Worm (Caenorhabditis elegans): ENCODE data around the gene otpl-4.

The otpl-4 gene

DNA sequence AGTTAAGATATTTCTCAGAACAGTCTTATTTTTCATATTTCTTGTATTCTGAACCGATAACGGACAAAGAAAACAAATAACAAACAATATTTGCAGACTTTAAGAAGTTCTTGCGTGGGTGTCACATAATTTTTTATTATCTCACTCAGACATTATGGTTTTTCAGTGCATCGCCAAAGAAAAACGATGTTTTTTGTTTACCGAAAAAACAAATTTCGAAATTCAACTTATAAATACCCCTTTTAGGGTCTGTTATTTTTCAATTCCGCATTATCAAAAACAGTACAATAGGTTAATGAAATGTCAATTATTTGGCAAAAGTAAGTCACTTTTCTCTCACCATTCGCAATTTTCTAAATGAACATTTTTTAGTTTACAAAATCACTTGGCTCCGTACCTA is at the start of gene otpl-4:
TSS of gene otpl-4 (plus strand) at position 301 of the 400 bp plus-strand sequence.
- TF ChIP-seq T23F11.4 (GFP tag; optimal IDR thresholded peaks at IDR 0.05) (no peak), lin-11 (tag; optimal IDR thresholded peaks at IDR 0.05) (no peak), ceh-19 (GFP tag; optimal IDR thresholded peaks at IDR 0.05) (no peak), fkh-6 (tag; optimal IDR thresholded peaks at IDR 0.05) (no peak), tbx-7 (tag; optimal IDR thresholded peaks at IDR 0.05) (no peak), Y22D7AL.16 (tag; optimal IDR thresholded peaks at IDR 0.05) (no peak), fax-1 (tag; optimal IDR thresholded peaks at IDR 0.05) (no peak), F13H6.1 (tag; optimal IDR thresholded peaks at IDR 0.05) (no peak), K09A11.1 (tag; optimal IDR thresholded peaks at IDR 0.05; ENCODE audit: insufficient read depth) (no peak), C08G9.2 (tag; optimal IDR thresholded peaks at IDR 0.05) (no peak), hlh-30 (tag; optimal IDR thresholded peaks at IDR 0.05; ENCODE audit: insufficient read depth) (no peak), elt-2 (tag; optimal IDR thresholded peaks at IDR 0.05) (no peak), ceh-30 (tag; optimal IDR thresholded peaks at IDR 0.05) (no peak), sox-4 (tag; optimal IDR thresholded peaks at IDR 0.05) (no peak), hlh-13 (GFP tag; optimal IDR thresholded peaks at IDR 0.05) (no peak), unc-3 (GFP tag; conservative IDR thresholded peaks at IDR 0.05) (no peak), unc-3 (tag; optimal IDR thresholded peaks at IDR 0.05) (no peak), unc-42 (tag; optimal IDR thresholded peaks at IDR 0.05) (no peak)

DNA sequence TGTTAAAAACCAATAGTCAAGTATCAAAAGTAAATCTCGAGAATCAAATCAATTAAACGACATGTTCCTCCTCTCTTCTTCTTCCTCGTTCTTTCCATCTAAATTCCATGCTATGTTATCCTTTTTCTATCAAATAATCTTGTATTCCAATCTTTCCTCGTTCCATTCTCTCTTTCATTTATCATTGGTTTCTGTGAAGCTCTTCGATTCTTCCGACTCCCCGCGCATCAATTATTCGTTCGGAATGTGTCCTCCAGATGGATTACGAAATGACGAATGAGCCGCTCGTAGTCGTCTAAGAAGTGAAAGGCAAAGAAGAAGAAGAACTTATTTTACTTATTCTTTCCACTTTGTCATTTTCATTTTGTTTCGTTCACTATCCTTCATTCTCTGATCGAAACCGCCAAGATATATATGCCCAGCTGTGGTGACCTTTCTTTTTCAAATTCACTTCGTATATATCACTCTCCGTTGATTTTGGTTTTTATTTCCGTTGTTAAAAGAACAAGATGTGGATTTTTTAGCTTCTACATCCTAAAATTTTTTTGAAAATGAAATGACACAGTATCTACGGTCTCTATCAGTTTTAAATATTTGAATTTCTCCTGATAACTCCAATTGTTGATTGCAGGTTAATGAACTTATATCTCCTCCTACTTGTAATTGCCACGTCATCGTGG is 42.7 kb upstream of the otpl-4 start, which contains the start of gene pxn-1:
TSS of gene pxn-1 (plus strand) at position 630 of the 680 bp plus-strand sequence.
- TF ChIP-seq pha-2 (tag; optimal IDR thresholded peaks at IDR 0.05), result no peak

DNA sequence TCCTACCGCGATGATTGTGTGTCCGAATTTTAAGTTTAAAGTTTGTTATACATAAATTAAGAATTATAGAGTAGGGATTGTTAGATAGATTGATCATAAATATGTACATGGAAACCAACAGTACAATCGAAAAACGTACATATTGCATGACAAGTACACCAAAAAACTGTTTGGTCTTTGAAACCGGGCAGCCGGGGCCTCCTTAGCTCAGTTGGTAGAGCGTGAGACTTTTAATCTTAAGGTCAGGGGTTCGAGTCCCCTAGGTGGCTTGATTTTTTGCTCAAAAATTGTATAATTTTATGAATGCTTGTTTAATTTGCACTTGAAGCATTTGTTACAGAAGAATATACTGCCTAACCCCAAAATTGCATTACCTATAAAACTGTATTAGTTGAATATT is 42.0 kb upstream of the otpl-4 start:
- TF ChIP-seq C38D4.7 (GFP tag; optimal IDR thresholded peaks at IDR 0.05) (no peak), fax-1 (tag; optimal IDR thresholded peaks at IDR 0.05) (no peak), pat-9 (tag; optimal IDR thresholded peaks at IDR 0.05) (no peak), hlh-8 (tag; optimal IDR thresholded peaks at IDR 0.05) (no peak), npax-4 (tag; optimal IDR thresholded peaks at IDR 0.05) (no peak), K09A11.1 (tag; optimal IDR thresholded peaks at IDR 0.05; ENCODE audit: insufficient read depth) (no peak), pros-1 (tag; optimal IDR thresholded peaks at IDR 0.05) (no peak), pha-2 (tag; optimal IDR thresholded peaks at IDR 0.05) (no peak), lin-11 (tag; optimal IDR thresholded peaks at IDR 0.05) (no peak), ztf-16 (tag; optimal IDR thresholded peaks at IDR 0.05) (no peak), rnt-1 (tag; optimal IDR thresholded peaks at IDR 0.05) (no peak), ahr-1 (tag; optimal IDR thresholded peaks at IDR 0.05) (no peak)

DNA sequence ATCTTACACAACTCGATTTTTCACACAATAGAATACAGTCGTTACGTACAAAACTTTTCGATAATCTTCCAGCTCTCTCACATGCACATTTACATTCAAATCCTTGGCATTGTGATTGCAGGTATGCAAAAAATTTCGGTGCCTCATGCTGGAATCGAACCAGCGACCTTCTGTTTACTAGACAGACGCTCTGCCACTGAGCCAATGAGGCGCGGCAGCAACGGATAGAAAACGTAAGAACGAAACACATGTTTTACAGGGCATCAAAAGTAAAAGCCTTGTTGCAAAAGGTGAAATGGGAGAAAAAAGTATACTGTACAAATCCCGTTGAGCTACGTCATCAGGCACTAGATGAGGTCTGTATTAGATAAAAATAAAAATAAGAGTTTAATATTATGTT is 41.2 kb upstream of the otpl-4 start:
- TF ChIP-seq fkh-10 (GFP tag; optimal IDR thresholded peaks at IDR 0.05), result no peak
- no peak for TF ChIP-seq hlh-30 (tag; optimal IDR thresholded peaks at IDR 0.05; ENCODE audit: insufficient read depth)
- no peak for TF ChIP-seq tbx-2 (tag; optimal IDR thresholded peaks at IDR 0.05)
- no peak for TF ChIP-seq odd-2 (tag; optimal IDR thresholded peaks at IDR 0.05)
- no peak for TF ChIP-seq ztf-16 (tag; optimal IDR thresholded peaks at IDR 0.05)
- no peak for TF ChIP-seq che-1 (tag; optimal IDR thresholded peaks at IDR 0.05)
- TF ChIP-seq pha-2 (tag; optimal IDR thresholded peaks at IDR 0.05), result no peak
- TF ChIP-seq tbx-7 (tag; optimal IDR thresholded peaks at IDR 0.05), result no peak
- TF ChIP-seq ceh-22 (tag; optimal IDR thresholded peaks at IDR 0.05), result no peak
- TF ChIP-seq sox-4 (tag; optimal IDR thresholded peaks at IDR 0.05), result no peak
- no peak for TF ChIP-seq F13H6.1 (tag; optimal IDR thresholded peaks at IDR 0.05)

DNA sequence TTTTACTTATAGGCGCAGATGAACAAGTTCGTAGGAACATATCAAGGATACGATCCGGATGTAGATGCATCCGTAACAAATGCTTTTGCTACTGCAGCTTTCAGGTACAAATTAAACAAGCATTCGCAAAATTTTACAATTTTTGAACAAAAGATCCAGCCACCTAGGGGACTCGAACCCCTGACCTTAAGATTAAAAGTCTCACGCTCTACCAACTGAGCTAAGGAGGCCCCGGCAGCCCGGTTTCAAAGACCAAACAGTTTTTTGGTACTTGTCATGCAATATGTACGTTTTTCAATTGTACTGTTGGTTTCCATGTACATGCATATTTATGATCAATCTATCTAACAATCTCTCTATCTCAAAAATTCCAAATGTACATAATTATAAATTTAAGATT is 37.7 kb upstream of the otpl-4 start:
- no peak for TF ChIP-seq pqm-1 (tag; optimal IDR thresholded peaks at IDR 0.05)
- no peak for TF ChIP-seq pat-9 (tag; optimal IDR thresholded peaks at IDR 0.05)
- no peak for TF ChIP-seq zip-5 (tag; optimal IDR thresholded peaks at IDR 0.05)
- TF ChIP-seq nhr-232 (tag; optimal IDR thresholded peaks at IDR 0.05), result no peak
- TF ChIP-seq fkh-6 (tag; optimal IDR thresholded peaks at IDR 0.05), result no peak
- TF ChIP-seq pros-1 (tag; optimal IDR thresholded peaks at IDR 0.05), result no peak
- TF ChIP-seq odd-2 (tag; optimal IDR thresholded peaks at IDR 0.05), result no peak
- no peak for TF ChIP-seq lim-6 (tag; optimal IDR thresholded peaks at IDR 0.05)
- TF ChIP-seq dmd-4 (tag; optimal IDR thresholded peaks at IDR 0.05; ENCODE audit: borderline replicate concordance), result no peak
- TF ChIP-seq ceh-14 (tag; optimal IDR thresholded peaks at IDR 0.05), result no peak

Measured in whole organism, late embryonic.